Worm (Caenorhabditis elegans): Measurements from ENCODE around the gene cnc-6.

DNA sequence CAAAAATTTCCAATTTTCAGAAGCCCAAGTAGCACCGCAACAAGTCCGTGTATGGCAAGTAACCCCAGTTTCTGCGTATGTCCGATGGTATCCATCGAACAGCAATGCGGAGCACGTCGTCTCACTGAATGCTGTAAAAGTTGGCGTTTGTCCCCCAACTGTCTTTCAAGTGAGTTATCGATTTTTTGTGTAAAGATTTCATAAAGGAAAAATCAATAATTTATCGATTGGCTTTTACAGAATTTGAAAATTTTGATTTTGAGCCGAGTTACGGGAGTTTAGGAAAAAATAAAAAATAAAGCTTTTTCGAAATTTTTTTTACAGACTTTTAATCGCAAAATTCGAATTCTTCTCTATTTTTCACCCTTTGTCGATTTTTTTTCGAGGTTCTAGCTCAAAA is 30.8 kb downstream of the cnc-6 start:
- TF ChIP-seq hmg-11 (tag; optimal IDR thresholded peaks at IDR 0.05) (no peak), elt-3 (tag; optimal IDR thresholded peaks at IDR 0.05) (no peak), nhr-77 (tag; optimal IDR thresholded peaks at IDR 0.05) (no peak)
